Worm (Caenorhabditis elegans) whole organism, L1 larva: ENCODE measurements around the gene F53C3.3.

Experiments used
- C16A3.4 ChIP-seq: fragments of 150-350 bp; optimal IDR thresholded peaks from 2 replicates; lab custom pipeline; 2014; ENCODE audit warnings: missing biosample characterization, missing genetic modification characterization
- Y116A8C.19 ChIP-seq: sonication (generic microtip); optimal IDR thresholded peaks from 2 replicates; lab custom pipeline; 2016; ENCODE audit warnings: missing compliant biosample characterization, missing genetic modification characterization, borderline replicate concordance
- ceh-63 ChIP-seq: fragments of 200-800 bp; sonication (Bioruptor generic); optimal IDR thresholded peaks from 2 replicates; lab custom pipeline; 2018; ENCODE audit warnings: mild to moderate bottlenecking, missing genetic modification characterization, missing compliant biosample characterization
- ceh-88 ChIP-seq: fragments of 200-800 bp; sonication (Bioruptor generic); IDR thresholded peaks from 2 replicates; pipeline ENCODE4 v1.3.6; 2022; ENCODE audit warnings: missing genetic modification characterization, missing compliant biosample characterization
- ceh-90 ChIP-seq: sonication (generic microtip); optimal IDR thresholded peaks from 2 replicates; lab custom pipeline; 2016; ENCODE audit warnings: missing genetic modification characterization, missing compliant biosample characterization
- dpl-1 ChIP-seq, 3 experiments: fragments of 150-350 bp in 2 of 3; sonication (generic microtip) in 1 of 3; optimal IDR thresholded peaks; 2 replicates each; lab custom pipeline; 2014 to 2017; ENCODE audit warnings: missing biosample characterization in 3 of 3, missing genetic modification characterization in 3 of 3, missing genetic modification reagents in 3 of 3
- dsc-1 ChIP-seq: sonication (generic microtip); optimal IDR thresholded peaks from 2 replicates; lab custom pipeline; 2016; ENCODE audit warnings: mild to moderate bottlenecking, missing genetic modification characterization, missing compliant biosample characterization
- efl-1 ChIP-seq, 4 experiments: fragments of 150-350 bp; optimal IDR thresholded peaks in 3 of 4; peaks in 1 of 4; 1 replicate in 1 of 4; 2 replicates in 3 of 4; lab custom pipeline; 2014; ENCODE audit warnings: missing biosample characterization in 2 of 4, missing genetic modification characterization in 2 of 4, missing genetic modification reagents in 2 of 4
- egl-13 ChIP-seq: sonication (generic microtip); optimal IDR thresholded peaks from 2 replicates; lab custom pipeline; 2016; ENCODE audit warnings: missing genotype, missing genetic modification reagents, missing genetic modification characterization, missing compliant biosample characterization
- elt-2 ChIP-seq: sonication (generic microtip); optimal IDR thresholded peaks from 2 replicates; lab custom pipeline; 2016; ENCODE audit warnings: missing genetic modification characterization, mild to moderate bottlenecking, inconsistent platforms, missing compliant biosample characterization, missing genetic modification reagents
- elt-3 ChIP-seq, 6 experiments: fragments of 150-350 bp in 1 of 6; sonication (generic microtip); optimal IDR thresholded peaks; 2 replicates each; lab custom pipeline; 2017 to 2018; ENCODE audit warnings: missing biosample characterization in 6 of 6, missing genetic modification characterization in 6 of 6, inconsistent platforms in 1 of 6
- ets-5 ChIP-seq: fragments of 200-800 bp; sonication (Bioruptor generic); IDR thresholded peaks from 2 replicates; pipeline ENCODE4 v1.3.6; 2022; ENCODE audit warnings: missing genetic modification characterization, missing compliant biosample characterization
- hlh-17 ChIP-seq: fragments of 200-800 bp; sonication (Bioruptor generic); optimal IDR thresholded peaks from 2 replicates; lab custom pipeline; 2018; ENCODE audit warnings: missing genetic modification characterization, mild to moderate bottlenecking, missing compliant biosample characterization, moderate library complexity, borderline replicate concordance
- hpl-2 ChIP-seq: fragments of 150-350 bp; optimal IDR thresholded peaks from 2 replicates; lab custom pipeline; 2014; ENCODE audit warnings: missing biosample characterization, missing genetic modification reagents, missing genetic modification characterization
- irx-1 ChIP-seq: sonication (generic microtip); optimal IDR thresholded peaks from 2 replicates; lab custom pipeline; 2016; ENCODE audit warnings: missing genetic modification characterization, missing compliant biosample characterization
- isw-1 ChIP-seq: fragments of 200-800 bp; sonication (Bioruptor generic); IDR thresholded peaks from 2 replicates; pipeline ENCODE4 v1.3.6; 2022; ENCODE audit warnings: missing genetic modification characterization, missing compliant biosample characterization
- jun-1 ChIP-seq: fragments of 150-350 bp; optimal IDR thresholded peaks from 2 replicates; lab custom pipeline; 2014; ENCODE audit warnings: missing biosample characterization, missing genetic modification reagents, missing genetic modification characterization
- lin-14 ChIP-seq: fragments of 200-800 bp; sonication (Bioruptor generic); optimal IDR thresholded peaks from 2 replicates; lab custom pipeline; 2018; ENCODE audit warnings: mild to moderate bottlenecking, missing genetic modification characterization, moderate library complexity, missing compliant biosample characterization
- lin-15B ChIP-seq: fragments of 150-350 bp; sonication (generic microtip); optimal IDR thresholded peaks from 3 replicates; lab custom pipeline; 2014; ENCODE audit warnings: missing biosample characterization, missing genetic modification characterization
- lin-35 ChIP-seq, 2 experiments: fragments of 150-350 bp; optimal IDR thresholded peaks; 2 replicates each; lab custom pipeline; 2014; ENCODE audit warnings: missing biosample characterization in 2 of 2, missing genetic modification characterization in 2 of 2, missing genetic modification reagents in 2 of 2
- lin-39 ChIP-seq: fragments of 150-350 bp; optimal IDR thresholded peaks from 2 replicates; lab custom pipeline; 2014; ENCODE audit warnings: missing biosample characterization, missing genetic modification reagents, missing genetic modification characterization
- mef-2 ChIP-seq: fragments of 150-350 bp; optimal IDR thresholded peaks from 2 replicates; lab custom pipeline; 2014; ENCODE audit warnings: missing biosample characterization, missing genetic modification characterization
- nhr-20 ChIP-seq: sonication (generic microtip); optimal IDR thresholded peaks from 2 replicates; lab custom pipeline; 2016; ENCODE audit warnings: mild to moderate bottlenecking, missing genetic modification characterization, missing compliant biosample characterization
- nhr-237 ChIP-seq: fragments of 150-350 bp; optimal IDR thresholded peaks from 2 replicates; lab custom pipeline; 2014; ENCODE audit warnings: missing biosample characterization, missing genetic modification characterization
- nhr-28 ChIP-seq: fragments of 150-350 bp; optimal IDR thresholded peaks from 2 replicates; lab custom pipeline; 2014; ENCODE audit warnings: missing biosample characterization, missing genetic modification characterization
- nhr-76 ChIP-seq: sonication (generic microtip); optimal IDR thresholded peaks from 2 replicates; lab custom pipeline; 2017; ENCODE audit warnings: missing biosample characterization, missing genetic modification characterization
- nhr-77 ChIP-seq: fragments of 150-350 bp; optimal IDR thresholded peaks from 2 replicates; lab custom pipeline; 2014; ENCODE audit warnings: missing biosample characterization, missing genetic modification characterization
- snpc-4 ChIP-seq: fragments of 150-350 bp; optimal IDR thresholded peaks from 2 replicates; lab custom pipeline; 2014; ENCODE audit warnings: missing biosample characterization, missing genetic modification characterization
- sox-4 ChIP-seq: sonication (generic microtip); optimal IDR thresholded peaks from 2 replicates; lab custom pipeline; 2016; ENCODE audit warnings: missing genetic modification characterization, missing compliant biosample characterization
- sup-37 ChIP-seq: fragments of 200-800 bp; sonication (Bioruptor generic); optimal IDR thresholded peaks from 2 replicates; lab custom pipeline; 2018; ENCODE audit warnings: mild to moderate bottlenecking, missing genetic modification characterization, missing compliant biosample characterization
- tlp-1 ChIP-seq: fragments of 150-350 bp; optimal IDR thresholded peaks from 2 replicates; lab custom pipeline; 2014; ENCODE audit warnings: missing biosample characterization, missing genetic modification characterization
- unc-130 ChIP-seq: fragments of 150-350 bp; optimal IDR thresholded peaks from 2 replicates; lab custom pipeline; 2017; ENCODE audit warnings: missing biosample characterization, missing genetic modification characterization, inconsistent platforms
- unc-30 ChIP-seq: sonication (generic microtip); optimal IDR thresholded peaks from 2 replicates; lab custom pipeline; 2017; ENCODE audit warnings: missing biosample characterization, missing genetic modification characterization
- zag-1 ChIP-seq: fragments of 150-350 bp; optimal IDR thresholded peaks from 2 replicates; lab custom pipeline; 2014; ENCODE audit warnings: missing biosample characterization, missing genetic modification characterization
- zip-4 ChIP-seq: fragments of 200-800 bp; sonication (Bioruptor generic); optimal IDR thresholded peaks from 2 replicates; lab custom pipeline; 2018; ENCODE audit warnings: mild to moderate bottlenecking, missing genetic modification characterization, moderate library complexity, missing compliant biosample characterization
- ztf-11 ChIP-seq, 2 experiments: sonication (generic microtip); optimal IDR thresholded peaks; 2 replicates each; lab custom pipeline; 2016 to 2017; ENCODE audit warnings: missing genetic modification characterization in 2 of 2, missing biosample characterization in 1 of 2, missing compliant biosample characterization in 1 of 2

The F53C3.3 gene

ce11 chrII:3902798-3903197 is at the start of gene F53C3.3:
Gene F53C3.3 (plus strand): TSS chrII:3902856.
- TF ChIP-seq jun-1 (tag; lab: Kevin White, UChicago) (no peak), ceh-90 (tag; lab: Kevin White, UChicago) (no peak), ets-5 (GFP tag; lab: Robert Waterston, UW) (no peak), irx-1 (tag; lab: Kevin White, UChicago) (no peak), tlp-1 (tag; lab: Kevin White, UChicago) (no peak), unc-30 (tag; lab: Kevin White, UChicago) (no peak), zag-1 (tag; lab: Kevin White, UChicago) (no peak), lin-35 (GFP tag; optimal IDR thresholded peaks at IDR 0.05; lab: Kevin White, UChicago) (no peak), mef-2 (no peak), efl-1 (optimal IDR thresholded peaks at IDR 0.05; lab: Kevin White, UChicago) (no peak), efl-1 (GFP tag; optimal IDR thresholded peaks at IDR 0.05 in 1 of 2; lab: Kevin White, UChicago) (no peak), ceh-88 (GFP tag; lab: Robert Waterston, UW) (no peak), ceh-63 (GFP tag; lab: Kevin White, UChicago) (no peak), egl-13 (tag; lab: Kevin White, UChicago) (no peak), snpc-4 (tag; lab: Kevin White, UChicago) (no peak), dpl-1 (GFP tag; optimal IDR thresholded peaks at IDR 0.05; lab: Kevin White, UChicago) (no peak)
- TF ChIP-seq, all 84 proteins: peak for 0

- no peak for TF ChIP-seq efl-1 (optimal IDR thresholded peaks at IDR 0.05; lab: Kevin White, UChicago)
- TF ChIP-seq efl-1 (GFP tag; optimal IDR thresholded peaks at IDR 0.05 in 1 of 2; lab: Kevin White, UChicago) = peak in 1 of 2 experiments; percentile 61
- TF ChIP-seq lin-14 = no peak
These were observed 41.8 kb upstream of the F53C3.3 start, which contains the start of gene oac-11 for ce11 chrII:3860826-3861225. Gene oac-11 (minus strand): TSS chrII:3860926.

- TF ChIP-seq C16A3.4 (tag; lab: Kevin White, UChicago) (no peak), zip-4 (no peak), nhr-76 (no peak), Y116A8C.19 (tag; lab: Kevin White, UChicago) (no peak), dsc-1 (tag; lab: Kevin White, UChicago) (no peak), ztf-11 (tag; optimal IDR thresholded peaks at IDR 0.05; lab: Kevin White, UChicago) (no peak), sox-4 (no peak), tlp-1 (tag; lab: Kevin White, UChicago) (no peak), isw-1 (GFP tag; lab: Robert Waterston, UW) (no peak), sup-37 (GFP tag; lab: Kevin White, UChicago) (no peak), elt-2 (tag; lab: Kevin White, UChicago) (no peak), nhr-28 (tag; lab: Kevin White, UChicago) (no peak), lin-15B (tag; lab: Kevin White, UChicago) (no peak)
These were observed 40.6 kb upstream of the F53C3.3 start for ce11 chrII:3862053-3862452.

ce11 chrII:3864652-3865051 is 38.0 kb upstream of the F53C3.3 start, which contains the start of gene nhr-261:
Gene nhr-261 (minus strand): TSS chrII:3864752.
- TF ChIP-seq hpl-2 (GFP tag; lab: Kevin White, UChicago) = no peak
- no peak for TF ChIP-seq elt-3 (tag; optimal IDR thresholded peaks at IDR 0.05; lab: Kevin White, UChicago)
- TF ChIP-seq nhr-20 (tag; lab: Kevin White, UChicago) = no peak
- no peak for TF ChIP-seq nhr-237
- TF ChIP-seq zip-4 = no peak
- TF ChIP-seq C16A3.4 (tag; lab: Kevin White, UChicago) = no peak
- no peak for TF ChIP-seq hlh-17 (GFP tag; lab: Kevin White, UChicago)
- no peak for TF ChIP-seq lin-39 (tag; lab: Kevin White, UChicago)
- TF ChIP-seq unc-130 (tag; lab: Kevin White, UChicago) = no peak
- TF ChIP-seq nhr-77 = no peak
- TF ChIP-seq, all 84 proteins: peak for 0
